Worm (Caenorhabditis elegans) whole organism, L2 larva: ENCODE results near the gene F10G7.5.
"Not testable (repeated sequence)": the region's sequence is repeated elsewhere in the genome, so short reads cannot be mapped to it uniquely, and the experiment has no call there.

Source experiments
- C34F6.9 ChIP-seq: fragments of 150-350 bp; optimal IDR thresholded peaks from 2 replicates; lab custom pipeline; 2014; ENCODE audit warnings: missing biosample characterization, missing genetic modification characterization
- F13H6.1 ChIP-seq: sonication (generic microtip); optimal IDR thresholded peaks from 2 replicates; lab custom pipeline; 2016; ENCODE audit warnings: missing genetic modification characterization, missing compliant biosample characterization
- Y55F3AM.14 ChIP-seq: fragments of 200-800 bp; sonication (Bioruptor generic); optimal IDR thresholded peaks from 2 replicates; lab custom pipeline; 2018; ENCODE audit warnings: mild to moderate bottlenecking, missing genetic modification characterization, missing compliant biosample characterization
- ZK546.5 ChIP-seq: sonication (generic microtip); optimal IDR thresholded peaks from 2 replicates; lab custom pipeline; 2017; ENCODE audit warnings: missing biosample characterization, missing genetic modification characterization
- ama-1 ChIP-seq: fragments of 150-350 bp; optimal IDR thresholded peaks from 2 replicates; lab custom pipeline; 2018; ENCODE audit warnings: inconsistent platforms
- ceh-16 ChIP-seq: fragments of 150-350 bp; optimal IDR thresholded peaks from 2 replicates; lab custom pipeline; 2014; ENCODE audit warnings: missing biosample characterization, missing genetic modification characterization
- ceh-82 ChIP-seq: fragments of 150-350 bp; optimal IDR thresholded peaks from 2 replicates; lab custom pipeline; 2014; ENCODE audit warnings: missing biosample characterization, missing genetic modification characterization
- crh-2 ChIP-seq: sonication (generic microtip); optimal IDR thresholded peaks from 2 replicates; lab custom pipeline; 2017; ENCODE audit warnings: missing biosample characterization, missing genetic modification characterization
- egl-27 ChIP-seq: sonication (generic microtip); optimal IDR thresholded peaks from 3 replicates; lab custom pipeline; 2017; ENCODE audit warnings: missing biosample characterization, missing genetic modification reagents, missing genetic modification characterization
- elt-1 ChIP-seq: fragments of 150-350 bp; optimal IDR thresholded peaks from 2 replicates; lab custom pipeline; 2014; ENCODE audit warnings: missing biosample characterization, missing genetic modification characterization
- elt-3 ChIP-seq: sonication (generic microtip); optimal IDR thresholded peaks from 2 replicates; lab custom pipeline; 2017; ENCODE audit warnings: missing biosample characterization, missing genetic modification characterization
- fos-1 ChIP-seq: fragments of 150-350 bp; optimal IDR thresholded peaks from 2 replicates; lab custom pipeline; 2014; ENCODE audit warnings: missing biosample characterization, missing genetic modification characterization
- gmeb-1 ChIP-seq: fragments of 150-350 bp; optimal IDR thresholded peaks from 2 replicates; lab custom pipeline; 2014; ENCODE audit warnings: missing biosample characterization, missing genetic modification characterization
- lin-11 ChIP-seq: fragments of 150-350 bp; sonication (generic microtip); optimal IDR thresholded peaks from 2 replicates; lab custom pipeline; 2014; ENCODE audit warnings: missing biosample characterization, missing genetic modification characterization, inconsistent platforms, mixed read lengths
- lin-13 ChIP-seq: fragments of 150-350 bp; optimal IDR thresholded peaks from 2 replicates; lab custom pipeline; 2014; ENCODE audit warnings: missing biosample characterization, missing genetic modification reagents, missing genetic modification characterization
- lin-39 ChIP-seq: fragments of 150-350 bp; optimal IDR thresholded peaks from 2 replicates; lab custom pipeline; 2014; ENCODE audit warnings: missing biosample characterization, missing genetic modification reagents, missing genetic modification characterization
- lsy-2 ChIP-seq, 2 experiments: fragments of 150-350 bp in 1 of 2; sonication (generic microtip) in 1 of 2; optimal IDR thresholded peaks; 2 replicates each; lab custom pipeline; 2014 to 2017; ENCODE audit warnings: missing biosample characterization in 2 of 2, missing genetic modification characterization in 2 of 2
- mbf-1 ChIP-seq: sonication (generic microtip); optimal IDR thresholded peaks from 2 replicates; lab custom pipeline; 2017; ENCODE audit warnings: missing biosample characterization, missing genetic modification characterization
- mdl-1 ChIP-seq, 2 experiments: fragments of 150-350 bp in 1 of 2; sonication (generic microtip) in 1 of 2; optimal IDR thresholded peaks; 2 replicates each; lab custom pipeline; 2017; ENCODE audit warnings: missing biosample characterization in 2 of 2, missing genetic modification characterization in 2 of 2
- nhr-12 ChIP-seq: fragments of 150-350 bp; optimal IDR thresholded peaks from 2 replicates; lab custom pipeline; 2014; ENCODE audit warnings: missing biosample characterization, missing genetic modification characterization
- nhr-129 ChIP-seq: fragments of 150-350 bp; optimal IDR thresholded peaks from 2 replicates; lab custom pipeline; 2014; ENCODE audit warnings: missing biosample characterization, missing genetic modification characterization
- nhr-21 ChIP-seq: fragments of 150-350 bp; optimal IDR thresholded peaks from 2 replicates; lab custom pipeline; 2014; ENCODE audit warnings: missing biosample characterization, missing genetic modification characterization
- nhr-25 ChIP-seq: fragments of 150-350 bp; sonication (generic microtip); optimal IDR thresholded peaks from 3 replicates; lab custom pipeline; 2014; ENCODE audit warnings: missing biosample characterization, missing genetic modification characterization
- nhr-6 ChIP-seq: fragments of 150-350 bp; optimal IDR thresholded peaks from 2 replicates; lab custom pipeline; 2014; ENCODE audit warnings: missing biosample characterization, missing genetic modification characterization
- peb-1 ChIP-seq: fragments of 150-350 bp; optimal IDR thresholded peaks from 2 replicates; lab custom pipeline; 2014; ENCODE audit warnings: missing biosample characterization, missing genetic modification characterization
- sem-4 ChIP-seq: fragments of 150-350 bp; optimal IDR thresholded peaks from 2 replicates; lab custom pipeline; 2014; ENCODE audit warnings: missing biosample characterization, missing genetic modification reagents, missing genetic modification characterization
- skn-1 ChIP-seq: sonication (generic microtip); optimal IDR thresholded peaks from 2 replicates; lab custom pipeline; 2017; ENCODE audit warnings: missing biosample characterization, missing genetic modification characterization
- sma-3 ChIP-seq: sonication (generic microtip); optimal IDR thresholded peaks from 2 replicates; lab custom pipeline; 2016; ENCODE audit warnings: missing genetic modification reagents, missing genetic modification characterization, missing compliant biosample characterization
- sma-9 ChIP-seq, 2 experiments: fragments of 150-350 bp in 1 of 2; sonication (generic microtip) in 1 of 2; optimal IDR thresholded peaks; 2 replicates each; lab custom pipeline; 2014 to 2016; ENCODE audit warnings: missing genetic modification characterization in 2 of 2, mild to moderate bottlenecking in 1 of 2, missing biosample characterization in 1 of 2, missing compliant biosample characterization in 1 of 2, missing genetic modification reagents in 1 of 2, moderate library complexity in 1 of 2
- snpc-4 ChIP-seq: fragments of 150-350 bp; optimal IDR thresholded peaks from 2 replicates; lab custom pipeline; 2014; ENCODE audit warnings: missing biosample characterization, missing genetic modification characterization
- unc-55 ChIP-seq: fragments of 150-350 bp; sonication (generic microtip); optimal IDR thresholded peaks from 3 replicates; lab custom pipeline; 2014; ENCODE audit warnings: missing biosample characterization, missing genetic modification reagents, missing genetic modification characterization
- unc-62 ChIP-seq: fragments of 150-350 bp; optimal IDR thresholded peaks from 2 replicates; lab custom pipeline; 2014; ENCODE audit warnings: missing biosample characterization, missing genetic modification reagents, missing genetic modification characterization
- zag-1 ChIP-seq: fragments of 150-350 bp; optimal IDR thresholded peaks from 2 replicates; lab custom pipeline; 2014; ENCODE audit warnings: missing biosample characterization, missing genetic modification characterization
- ztf-11 ChIP-seq: sonication (generic microtip); optimal IDR thresholded peaks from 2 replicates; lab custom pipeline; 2017; ENCODE audit warnings: missing biosample characterization, missing genetic modification characterization

Gene F10G7.5

DNA sequence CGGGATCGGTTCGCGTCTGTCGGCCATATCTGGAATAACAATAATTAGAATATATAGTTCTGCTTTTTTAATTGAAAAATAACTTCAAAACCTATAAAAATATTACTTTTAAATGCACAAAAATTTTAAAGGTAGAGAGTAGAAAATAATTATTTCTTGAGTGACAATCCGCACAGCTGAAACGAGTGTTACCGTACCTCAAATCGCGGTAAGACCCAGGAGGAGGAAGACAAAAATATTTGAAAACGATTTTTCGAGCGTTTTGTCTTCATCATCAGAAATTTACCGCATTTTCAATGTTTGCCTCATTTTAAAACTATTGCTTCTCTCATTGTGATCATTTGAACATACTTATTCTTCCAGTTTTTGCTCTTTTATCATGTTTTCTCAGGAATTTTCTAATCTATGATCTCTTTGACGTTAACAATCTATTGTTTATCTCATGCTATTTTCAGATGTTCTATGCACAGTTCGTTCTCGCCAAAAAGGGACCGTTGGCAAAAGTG is 5.1 kb downstream of the F10G7.5 start, which contains the start of the genes rpn-5 and scc-1 (continued):
- peak; percentile 98 to 99 for TF ChIP-seq lsy-2 (tag; optimal IDR thresholded peaks at IDR 0.05; lab: Kevin White, UChicago)
- no peak for TF ChIP-seq nhr-12 (tag; lab: Kevin White, UChicago)
- TF ChIP-seq elt-1, result no peak
- peak; percentile 85 for TF ChIP-seq C34F6.9 (tag; lab: Kevin White, UChicago)
- TF ChIP-seq Y55F3AM.14 (GFP tag; lab: Kevin White, UChicago), result no peak
- peak; percentile 43 for TF ChIP-seq fos-1 (tag; lab: Kevin White, UChicago)
- peak; percentile 56 for TF ChIP-seq sma-3 (GFP tag; lab: Kevin White, UChicago)
- TF ChIP-seq mbf-1 (tag; lab: Kevin White, UChicago), result no peak
- TF ChIP-seq ztf-11, result no peak
- TF ChIP-seq elt-3 (tag; lab: Kevin White, UChicago), result no peak

DNA sequence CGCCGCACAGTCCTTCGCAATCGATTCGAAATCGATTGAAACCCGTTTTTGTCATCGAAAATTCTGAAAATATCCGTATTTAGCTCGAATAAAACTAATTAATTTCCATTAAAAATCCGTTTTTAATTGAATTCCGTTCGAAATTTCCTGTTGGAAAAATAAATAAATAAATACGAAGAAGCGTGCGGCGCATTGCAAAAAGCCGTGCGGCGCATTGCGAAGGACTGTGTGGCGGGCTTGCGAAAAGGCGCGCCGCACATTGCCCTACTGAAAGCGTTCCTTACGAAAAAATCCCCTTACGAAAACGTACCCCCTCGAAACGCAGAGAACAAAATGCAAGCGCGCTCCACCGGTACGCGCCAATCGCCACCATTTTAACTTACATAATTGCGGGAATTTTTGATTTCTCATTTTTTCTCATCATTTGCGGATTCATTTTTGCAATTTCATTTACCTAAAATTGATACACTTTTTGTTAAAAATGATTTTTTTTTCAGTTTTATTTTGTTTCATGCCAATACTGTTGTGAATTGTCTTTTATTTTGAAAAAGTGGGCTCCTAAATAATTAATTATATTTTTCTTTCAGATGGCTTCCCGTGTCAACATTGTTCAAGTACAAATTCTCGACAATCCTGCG is 8.4 kb downstream of the F10G7.5 start, which contains the start of gene unc-85:
unc-85 (plus strand) TSS at position 588 of the 638 bp plus-strand sequence.
- TF ChIP-seq nhr-21 (tag; lab: Kevin White, UChicago) (peak; percentile 17), C34F6.9 (tag; lab: Kevin White, UChicago) (peak; percentile 62), sma-3 (GFP tag; lab: Kevin White, UChicago) (peak; percentile 78), lsy-2 (tag; optimal IDR thresholded peaks at IDR 0.05; lab: Kevin White, UChicago) (peak; percentile 66 to 89), lin-13 (GFP tag; lab: Kevin White, UChicago) (peak; percentile 65), gmeb-1 (tag; lab: Kevin White, UChicago) (peak; percentile 58), nhr-129 (peak; percentile 71), unc-55 (GFP tag; lab: Kevin White, UChicago) (peak; percentile 69), sma-9 (GFP tag; optimal IDR thresholded peaks at IDR 0.05; lab: Kevin White, UChicago) (peak; percentile 22), mdl-1 (tag; optimal IDR thresholded peaks at IDR 0.05; lab: Kevin White, UChicago) (peak in 1 of 2 experiments; percentile 44), nhr-6 (tag; lab: Kevin White, UChicago) (peak; percentile 22), nhr-25 (tag; lab: Kevin White, UChicago) (peak; percentile 69), lin-11 (peak; percentile 23), crh-2 (tag; lab: Kevin White, UChicago) (peak; percentile 73), F13H6.1 (tag; lab: Kevin White, UChicago) (peak; percentile 80)
- not testable (repeated sequence) for TF ChIP-seq sma-9 (tag; optimal IDR thresholded peaks at IDR 0.05; lab: Kevin White, UChicago)

DNA sequence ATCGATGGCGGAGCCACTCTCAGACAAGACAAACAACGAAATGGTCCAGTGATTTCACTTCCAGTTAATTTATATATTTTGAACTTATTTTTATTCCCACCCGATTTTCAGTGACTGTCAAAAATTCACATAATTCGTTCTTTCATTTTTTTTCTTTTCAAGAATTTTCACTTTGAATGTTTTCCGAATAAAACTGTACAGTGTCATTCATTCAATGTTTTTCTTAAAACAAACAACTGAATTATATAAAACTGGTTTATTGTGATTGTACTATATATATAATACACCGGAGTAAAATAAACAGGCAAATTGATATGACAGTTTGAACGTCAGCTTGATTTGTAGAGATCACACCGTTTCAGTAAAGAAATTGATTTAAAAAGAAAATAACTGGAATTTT is 9.8 kb downstream of the F10G7.5 start:
- TF ChIP-seq Y55F3AM.14 (GFP tag; lab: Kevin White, UChicago) (no peak), skn-1 (tag; lab: Kevin White, UChicago) (no peak), ceh-82 (tag; lab: Kevin White, UChicago) (no peak), lin-13 (GFP tag; lab: Kevin White, UChicago) (no peak), gmeb-1 (tag; lab: Kevin White, UChicago) (no peak), nhr-6 (tag; lab: Kevin White, UChicago) (no peak), mdl-1 (tag; optimal IDR thresholded peaks at IDR 0.05; lab: Kevin White, UChicago) (no peak), unc-55 (GFP tag; lab: Kevin White, UChicago) (no peak), egl-27 (tag; lab: Kevin White, UChicago) (no peak), ZK546.5 (tag; lab: Kevin White, UChicago) (no peak)

DNA sequence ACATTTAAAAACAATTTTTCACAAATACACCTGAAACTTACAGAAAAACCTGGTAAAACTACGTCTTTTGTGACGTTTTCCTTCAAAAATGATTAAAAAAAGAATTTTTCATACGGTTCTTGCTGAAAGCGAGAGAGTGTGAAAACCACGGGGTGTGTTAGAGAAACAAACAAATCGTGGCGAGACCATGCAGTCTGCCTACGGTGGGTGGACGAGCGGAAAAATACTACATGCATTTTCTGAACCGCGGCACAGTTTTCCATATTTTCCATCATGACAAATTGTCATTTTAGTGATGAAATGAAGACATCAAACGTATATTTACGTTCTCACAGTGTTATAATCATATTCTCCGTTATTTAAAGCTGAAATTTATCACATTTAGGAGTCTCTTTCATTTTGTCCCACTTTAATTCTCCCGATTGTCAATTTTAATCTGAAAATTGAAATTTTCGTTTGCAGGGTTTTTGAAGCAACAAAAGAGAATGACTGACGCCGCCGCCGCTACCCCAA is 13.2 kb downstream of the F10G7.5 start, which contains the start of the genes F10G7.9 and tsn-1:
F10G7.9 (minus strand) TSS at position 127 of the 513 bp plus-strand sequence.
tsn-1 (plus strand) TSS at position 463 of the 513 bp plus-strand sequence.
- TF ChIP-seq sem-4 (tag; lab: Kevin White, UChicago) (no peak), unc-62 (GFP tag; lab: Kevin White, UChicago) (no peak), mdl-1 (tag; optimal IDR thresholded peaks at IDR 0.05; lab: Kevin White, UChicago) (no peak), ceh-16 (tag; lab: Kevin White, UChicago) (no peak), F13H6.1 (tag; lab: Kevin White, UChicago) (peak; percentile 35), ama-1 (peak; percentile 25), gmeb-1 (tag; lab: Kevin White, UChicago) (peak; percentile 69), fos-1 (tag; lab: Kevin White, UChicago) (peak; percentile 69), zag-1 (no peak), sma-3 (GFP tag; lab: Kevin White, UChicago) (peak; percentile 47), peb-1 (no peak), elt-3 (tag; lab: Kevin White, UChicago) (no peak), lsy-2 (tag; optimal IDR thresholded peaks at IDR 0.05; lab: Kevin White, UChicago) (peak; percentile 86 to 97), crh-2 (tag; lab: Kevin White, UChicago) (peak; percentile 52), elt-1 (no peak), sma-9 (GFP tag; optimal IDR thresholded peaks at IDR 0.05; lab: Kevin White, UChicago) (peak; percentile 22), sma-9 (tag; optimal IDR thresholded peaks at IDR 0.05; lab: Kevin White, UChicago) (no peak), lin-39 (no peak), C34F6.9 (tag; lab: Kevin White, UChicago) (peak; percentile 82), unc-55 (GFP tag; lab: Kevin White, UChicago) (peak; percentile 67), snpc-4 (tag; lab: Kevin White, UChicago) (no peak), nhr-25 (tag; lab: Kevin White, UChicago) (peak; percentile 41), lin-11 (peak; percentile 45), nhr-129 (peak; percentile 29), nhr-21 (tag; lab: Kevin White, UChicago) (peak; percentile 7), egl-27 (tag; lab: Kevin White, UChicago) (peak; percentile 23)
